Worm (Caenorhabditis elegans) whole organism, L4 larva: ENCODE measurements around the gene lgc-13.

Experiments used
- F44E2.7 ChIP-seq: fragments of 200-800 bp; sonication (Bioruptor generic); IDR thresholded peaks from 2 replicates; pipeline ENCODE4 v2.1.2; 2022; ENCODE audit warnings: missing genetic modification characterization, missing compliant biosample characterization
- Y105C5A.15 ChIP-seq: fragments of 200-800 bp; sonication (Bioruptor generic); IDR thresholded peaks from 2 replicates; pipeline ENCODE4 v1.3.6; 2022; ENCODE audit warnings: missing genetic modification characterization, missing compliant biosample characterization
- Y48G9A.11 ChIP-seq: fragments of 200-800 bp; sonication (Bioruptor generic); IDR thresholded peaks from 2 replicates; pipeline ENCODE4 v1.3.6; 2022; ENCODE audit warnings: missing genetic modification reagents, missing genetic modification characterization, missing compliant biosample characterization
- ZK546.5 ChIP-seq, 2 experiments: sonication (generic microtip); optimal IDR thresholded peaks; 2 replicates each; lab custom pipeline; 2017; ENCODE audit warnings: missing biosample characterization in 2 of 2, missing genetic modification characterization in 2 of 2
- aly-2 ChIP-seq: sonication (generic microtip); optimal IDR thresholded peaks from 2 replicates; lab custom pipeline; 2018; ENCODE audit warnings: missing biosample characterization, missing genetic modification characterization
- ama-1 ChIP-seq: fragments of 150-350 bp; optimal IDR thresholded peaks from 2 replicates; lab custom pipeline; 2014; ENCODE audit warnings: inconsistent platforms, mixed read lengths
- ceh-20 ChIP-seq: fragments of 200-800 bp; sonication (Bioruptor generic); IDR thresholded peaks from 2 replicates; pipeline ENCODE4 v1.3.6; 2022; ENCODE audit warnings: missing genetic modification reagents, missing genetic modification characterization, missing compliant biosample characterization
- ceh-82 ChIP-seq: sonication (generic microtip); optimal IDR thresholded peaks from 2 replicates; lab custom pipeline; 2017; ENCODE audit warnings: missing biosample characterization, missing genetic modification characterization
- ces-1 ChIP-seq: fragments of 150-350 bp; sonication (generic microtip); optimal IDR thresholded peaks from 4 replicates; lab custom pipeline; 2014; ENCODE audit warnings: missing biosample characterization, missing genetic modification reagents, missing genetic modification characterization
- cey-2 ChIP-seq: sonication (generic microtip); optimal IDR thresholded peaks from 3 replicates; lab custom pipeline; 2017; ENCODE audit warnings: missing genetic modification characterization, mild to moderate bottlenecking, missing compliant biosample characterization, antibody characterized with exemption, borderline replicate concordance; ENCODE audit not compliant: insufficient read depth
- daf-16 ChIP-seq, 3 experiments: sonication (generic microtip); optimal IDR thresholded peaks; 2 replicates each; lab custom pipeline; 2016 to 2017; ENCODE audit warnings: missing genetic modification characterization in 3 of 3, missing genetic modification reagents in 3 of 3, mild to moderate bottlenecking in 2 of 3, missing compliant biosample characterization in 2 of 3, missing biosample characterization in 1 of 3, moderate library complexity in 1 of 3
- daf-8 ChIP-seq: fragments of 200-800 bp; sonication (Bioruptor generic); IDR thresholded peaks from 2 replicates; pipeline ENCODE4 v1.3.6; 2022; ENCODE audit warnings: missing genetic modification characterization, missing compliant biosample characterization
- dmd-9 ChIP-seq: fragments of 200-800 bp; sonication (Bioruptor generic); IDR thresholded peaks from 2 replicates; pipeline ENCODE4 v1.3.6; 2022; ENCODE audit warnings: missing genetic modification reagents, missing genetic modification characterization, missing compliant biosample characterization
- dpl-1 ChIP-seq: fragments of 150-350 bp; optimal IDR thresholded peaks from 2 replicates; lab custom pipeline; 2014; ENCODE audit warnings: missing biosample characterization, missing genetic modification reagents, missing genetic modification characterization
- dve-1 ChIP-seq: sonication (generic microtip); optimal IDR thresholded peaks from 2 replicates; lab custom pipeline; 2017; ENCODE audit warnings: antibody characterized with exemption, mild to moderate bottlenecking, missing genetic modification characterization, missing compliant biosample characterization; ENCODE audit not compliant: insufficient read depth
- egl-27 ChIP-seq: sonication (generic microtip); optimal IDR thresholded peaks from 3 replicates; lab custom pipeline; 2017; ENCODE audit warnings: missing biosample characterization, missing genetic modification reagents, missing genetic modification characterization
- hif-1 ChIP-seq, 2 experiments: sonication (generic microtip); optimal IDR thresholded peaks; 2 replicates each; lab custom pipeline; 2016 to 2017; ENCODE audit warnings: missing compliant biosample characterization in 2 of 2, missing genetic modification characterization in 2 of 2, missing genetic modification reagents in 2 of 2, missing genotype in 2 of 2, mild to moderate bottlenecking in 1 of 2
- lin-1 ChIP-seq: fragments of 200-800 bp; sonication (Bioruptor generic); IDR thresholded peaks from 2 replicates; pipeline ENCODE4 v1.3.6; 2022; ENCODE audit warnings: missing genetic modification reagents, missing genetic modification characterization, missing compliant biosample characterization
- lir-3 ChIP-seq: sonication (generic microtip); optimal IDR thresholded peaks from 2 replicates; lab custom pipeline; 2016; ENCODE audit warnings: mild to moderate bottlenecking, missing genetic modification characterization, missing compliant biosample characterization
- lsy-2 ChIP-seq, 2 experiments: fragments of 150-350 bp in 1 of 2; sonication (generic microtip) in 1 of 2; optimal IDR thresholded peaks; 2 replicates each; lab custom pipeline; 2014 to 2017; ENCODE audit warnings: missing biosample characterization in 2 of 2, missing genetic modification characterization in 2 of 2
- mes-2 ChIP-seq: sonication (generic microtip); optimal IDR thresholded peaks from 2 replicates; lab custom pipeline; 2016; ENCODE audit warnings: missing genotype, mild to moderate bottlenecking, missing genetic modification characterization, missing compliant biosample characterization; ENCODE audit not compliant: poor library complexity, severe bottlenecking
- mxl-2 ChIP-seq: fragments of 200-800 bp; sonication (Bioruptor generic); conservative IDR thresholded peaks from 2 replicates; pipeline ENCODE4 v1.3.6; 2022; ENCODE audit warnings: missing genetic modification reagents, missing genetic modification characterization, missing compliant biosample characterization
- mxl-3 ChIP-seq: fragments of 200-800 bp; sonication (Bioruptor generic); optimal IDR thresholded peaks from 2 replicates; lab custom pipeline; 2018; ENCODE audit warnings: mild to moderate bottlenecking, missing genetic modification characterization, missing compliant biosample characterization
- nhr-10 ChIP-seq: fragments of 150-350 bp; optimal IDR thresholded peaks from 2 replicates; lab custom pipeline; 2014; ENCODE audit warnings: missing biosample characterization, missing genetic modification characterization
- nhr-111 ChIP-seq: fragments of 200-800 bp; sonication (Bioruptor generic); optimal IDR thresholded peaks from 2 replicates; lab custom pipeline; 2018; ENCODE audit warnings: mild to moderate bottlenecking, missing genetic modification characterization, missing compliant biosample characterization
- nhr-237 ChIP-seq: sonication (generic microtip); optimal IDR thresholded peaks from 2 replicates; lab custom pipeline; 2017; ENCODE audit warnings: missing biosample characterization, missing genetic modification characterization
- nhr-25 ChIP-seq: sonication (generic microtip); optimal IDR thresholded peaks from 2 replicates; lab custom pipeline; 2017; ENCODE audit warnings: missing genetic modification characterization, mild to moderate bottlenecking, missing compliant biosample characterization, antibody characterized with exemption, moderate library complexity, borderline replicate concordance; ENCODE audit not compliant: insufficient read depth
- nhr-28 ChIP-seq: fragments of 150-350 bp; optimal IDR thresholded peaks from 2 replicates; lab custom pipeline; 2014; ENCODE audit warnings: missing biosample characterization, missing genetic modification characterization
- nhr-76 ChIP-seq: fragments of 150-350 bp; optimal IDR thresholded peaks from 2 replicates; lab custom pipeline; 2014; ENCODE audit warnings: missing biosample characterization, missing genetic modification characterization
- pqm-1 ChIP-seq: sonication (generic microtip); optimal IDR thresholded peaks from 2 replicates; lab custom pipeline; 2017; ENCODE audit warnings: missing biosample characterization, missing genetic modification characterization
- set-16 ChIP-seq: fragments of 200-800 bp; sonication (Bioruptor generic); IDR thresholded peaks from 2 replicates; pipeline ENCODE4 v1.3.6; 2022; ENCODE audit warnings: missing genetic modification reagents, missing genetic modification characterization, missing compliant biosample characterization
- tra-1 ChIP-seq: fragments of 200-800 bp; sonication (Bioruptor generic); IDR thresholded peaks from 2 replicates; pipeline ENCODE4 v1.3.6; 2022; ENCODE audit warnings: missing genetic modification reagents, missing genetic modification characterization, missing compliant biosample characterization
- unc-130 ChIP-seq: sonication (generic microtip); optimal IDR thresholded peaks from 2 replicates; lab custom pipeline; 2016; ENCODE audit warnings: missing genetic modification reagents, missing genetic modification characterization, missing compliant biosample characterization
- unc-62 ChIP-seq, 3 experiments: fragments of 150-350 bp in 1 of 3; sonication (generic microtip); optimal IDR thresholded peaks in 2 of 3; peaks in 1 of 3; 1 replicate in 1 of 3; 2 replicates in 2 of 3; lab custom pipeline; 2014 to 2017; ENCODE audit warnings: missing biosample characterization in 3 of 3, missing genetic modification characterization in 3 of 3, missing genetic modification reagents in 3 of 3, missing genotype in 1 of 3
- zfp-2 ChIP-seq: sonication (generic microtip); optimal IDR thresholded peaks from 2 replicates; lab custom pipeline; 2016; ENCODE audit warnings: mild to moderate bottlenecking, missing genetic modification characterization, missing compliant biosample characterization

Gene lgc-13

DNA sequence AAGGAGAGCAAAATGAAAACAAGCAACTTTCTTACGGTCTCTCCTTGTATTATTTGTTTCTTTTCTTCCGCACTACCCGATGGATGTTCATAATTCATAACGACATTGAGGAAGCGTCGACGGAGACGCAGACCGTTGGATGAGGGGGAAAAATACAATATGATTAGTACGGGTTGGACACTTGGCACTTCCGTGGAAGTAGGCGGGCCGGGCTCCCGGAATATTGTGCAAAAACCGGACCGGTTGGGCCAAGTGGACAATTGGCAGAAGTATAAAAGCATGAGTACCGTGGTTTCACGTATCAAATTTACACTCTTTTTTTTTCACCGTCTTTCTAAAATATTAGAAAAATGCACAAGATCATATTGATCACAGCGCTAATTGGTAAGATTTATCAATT lies 33.6 kb downstream of the lgc-13 start, which contains the start of gene M153.3:
TSS of gene M153.3 (plus strand) at position 301 of the 400 bp plus-strand sequence.
- TF ChIP-seq unc-130 (GFP tag; lab: Kevin White, UChicago): no peak
- TF ChIP-seq mxl-3: no peak
- no peak for TF ChIP-seq lsy-2 (tag; optimal IDR thresholded peaks at IDR 0.05; lab: Kevin White, UChicago)
- TF ChIP-seq dve-1 (tag; lab: Kevin White, UChicago): no peak
- TF ChIP-seq daf-8 (GFP tag; lab: Robert Waterston, UW): no peak
- TF ChIP-seq nhr-25 (tag; lab: Kevin White, UChicago): no peak
- TF ChIP-seq Y105C5A.15 (GFP tag; lab: Robert Waterston, UW): no peak
- TF ChIP-seq dpl-1 (GFP tag; lab: Kevin White, UChicago): no peak
- no peak for TF ChIP-seq ceh-82
- no peak for TF ChIP-seq Y48G9A.11
- TF ChIP-seq pqm-1 (tag; lab: Kevin White, UChicago): no peak
- no peak for TF ChIP-seq nhr-111
- no peak for TF ChIP-seq ceh-20 (GFP tag; lab: Robert Waterston, UW)
- TF ChIP-seq nhr-76 (tag; lab: Kevin White, UChicago): no peak
- TF ChIP-seq mes-2 (tag; lab: Kevin White, UChicago): no peak
- TF ChIP-seq ZK546.5 (tag; optimal IDR thresholded peaks at IDR 0.05; lab: Kevin White, UChicago): no peak
- TF ChIP-seq ces-1 (GFP tag; lab: Kevin White, UChicago): no peak
- no peak for TF ChIP-seq zfp-2 (tag; lab: Kevin White, UChicago)
- TF ChIP-seq aly-2 (tag; lab: Kevin White, UChicago): no peak

DNA sequence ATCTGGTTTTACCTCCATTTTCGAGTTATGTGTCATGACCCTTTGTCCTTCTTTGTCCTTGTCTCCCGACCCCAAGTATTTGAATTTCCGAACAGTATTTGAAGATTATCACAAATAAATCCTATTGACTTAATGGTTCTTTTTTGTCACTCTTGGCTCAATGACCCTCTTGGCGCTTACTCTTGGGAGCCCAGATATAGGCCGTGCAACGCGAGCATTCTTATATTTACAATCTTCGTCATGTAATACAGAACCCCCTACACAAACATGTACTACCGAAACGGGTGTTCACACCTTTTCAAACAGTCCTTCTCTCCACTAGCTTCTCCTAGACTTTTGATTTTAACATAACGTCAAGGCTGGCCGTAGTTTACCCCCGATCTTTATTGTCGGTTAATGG lies 34.7 kb downstream of the lgc-13 start, which contains the start of gene M153.5:
TSS of gene M153.5 (plus strand) at position 301 of the 400 bp plus-strand sequence.
- no peak for TF ChIP-seq hif-1 (tag; optimal IDR thresholded peaks at IDR 0.05; lab: Kevin White, UChicago)
- TF ChIP-seq dmd-9 (GFP tag; lab: Robert Waterston, UW): no peak
- TF ChIP-seq set-16 (GFP tag; lab: Robert Waterston, UW): no peak
- TF ChIP-seq tra-1 (GFP tag; lab: Robert Waterston, UW): no peak
- no peak for TF ChIP-seq lir-3 (tag; lab: Kevin White, UChicago)
- no peak for TF ChIP-seq ama-1
- TF ChIP-seq lsy-2 (tag; optimal IDR thresholded peaks at IDR 0.05; lab: Kevin White, UChicago): no peak
- no peak for TF ChIP-seq nhr-10 (tag; lab: Kevin White, UChicago)

DNA sequence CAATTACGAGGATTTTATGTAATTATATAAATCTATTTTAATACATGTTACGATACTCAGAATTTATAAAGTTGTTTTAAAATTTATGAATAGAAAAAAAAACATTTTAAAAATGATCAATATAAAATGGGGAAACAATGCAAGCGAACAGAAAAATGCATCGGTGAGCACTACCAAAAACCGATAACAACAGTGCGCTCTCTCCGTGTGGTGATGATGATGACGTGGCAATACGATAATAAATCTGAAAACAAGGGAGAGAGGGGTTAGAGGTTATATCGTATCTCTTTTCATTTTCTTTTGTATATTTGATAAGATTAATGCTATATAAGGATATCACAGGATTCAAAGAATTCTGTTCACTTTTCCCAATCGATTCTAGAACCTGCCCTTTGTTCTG lies 37.0 kb downstream of the lgc-13 start:
- TF ChIP-seq cey-2 (tag; lab: Kevin White, UChicago): no peak
- TF ChIP-seq lin-1 (GFP tag; lab: Robert Waterston, UW): no peak
- TF ChIP-seq nhr-237: no peak
- no peak for TF ChIP-seq F44E2.7 (GFP tag; lab: Robert Waterston, UW)
- TF ChIP-seq unc-62 (GFP tag; optimal IDR thresholded peaks at IDR 0.05 in 1 of 2; lab: Kevin White, UChicago): peak in 1 of 2 experiments; percentile 85
- TF ChIP-seq unc-62 (tag; optimal IDR thresholded peaks at IDR 0.05; lab: Kevin White, UChicago): no peak
- TF ChIP-seq egl-27 (tag; lab: Kevin White, UChicago): no peak
- TF ChIP-seq nhr-28: peak; percentile 30
- no peak for TF ChIP-seq mxl-2 (GFP tag; lab: Robert Waterston, UW)
- TF ChIP-seq pqm-1 (tag; lab: Kevin White, UChicago): peak; percentile 20
- TF ChIP-seq daf-16 (GFP tag; optimal IDR thresholded peaks at IDR 0.05; lab: Kevin White, UChicago): no peak
- TF ChIP-seq daf-16 (tag; optimal IDR thresholded peaks at IDR 0.05; lab: Kevin White, UChicago): peak; percentile 72
- TF ChIP-seq dve-1 (tag; lab: Kevin White, UChicago): peak; percentile 47
